Worm (Caenorhabditis elegans): ENCODE data around the gene sti-1.

DNA sequence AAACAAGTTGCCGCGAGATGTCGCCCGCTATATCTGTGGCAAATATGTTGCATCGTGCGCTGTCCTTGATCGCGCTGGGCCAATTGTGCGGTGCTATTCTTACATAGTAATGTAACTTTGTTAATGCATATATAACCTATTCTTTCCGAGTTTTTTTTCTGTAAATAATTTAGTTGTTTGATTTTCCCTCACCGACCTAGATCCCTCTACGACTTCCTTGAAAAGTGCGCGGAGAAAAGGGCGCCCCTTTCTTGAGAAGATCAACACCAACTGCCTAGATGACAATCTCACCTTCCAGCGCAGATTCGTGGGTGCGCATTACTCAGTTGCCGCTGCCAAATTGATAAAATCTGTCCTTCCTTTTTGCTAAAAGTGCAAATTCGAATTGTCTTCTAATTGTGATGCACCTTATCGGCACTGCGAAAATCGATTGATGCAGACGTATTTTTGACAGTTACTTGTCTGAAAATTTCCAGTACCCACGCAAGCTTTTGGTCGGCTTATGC, 28.3 kb downstream of the sti-1 start:
- no peak for TF ChIP-seq nhr-77 (tag; optimal IDR thresholded peaks at IDR 0.05)
- no peak for TF ChIP-seq dpl-1 (GFP tag; optimal IDR thresholded peaks at IDR 0.05)
